Worm (Caenorhabditis elegans) whole organism, L3 larva: ENCODE data around the gene R09H10.3.
A peak's percentile ranks its signal among the peaks of the same experiment; 100 is the strongest.

Experiments
- R02D3.7 ChIP-seq: fragments of 150-350 bp; optimal IDR thresholded peaks from 2 replicates; lab custom pipeline; 2014; ENCODE audit warnings: missing biosample characterization, missing genetic modification characterization
- ZK546.5 ChIP-seq: sonication (generic microtip); optimal IDR thresholded peaks from 2 replicates; lab custom pipeline; 2017; ENCODE audit warnings: missing biosample characterization, missing genetic modification characterization
- ceh-16 ChIP-seq: sonication (generic microtip); optimal IDR thresholded peaks from 2 replicates; lab custom pipeline; 2017; ENCODE audit warnings: missing biosample characterization, missing genetic modification characterization
- ceh-28 ChIP-seq: fragments of 150-350 bp; optimal IDR thresholded peaks from 2 replicates; lab custom pipeline; 2014; ENCODE audit warnings: missing biosample characterization, missing genetic modification reagents, missing genetic modification characterization
- ceh-9 ChIP-seq: sonication (generic microtip); optimal IDR thresholded peaks from 2 replicates; lab custom pipeline; 2018; ENCODE audit warnings: missing biosample characterization, missing genetic modification characterization
- daf-12 ChIP-seq: fragments of 150-350 bp; optimal IDR thresholded peaks from 2 replicates; lab custom pipeline; 2014; ENCODE audit warnings: missing biosample characterization, missing genetic modification reagents, missing genetic modification characterization
- egl-5 ChIP-seq: fragments of 150-350 bp; optimal IDR thresholded peaks from 2 replicates; lab custom pipeline; 2017; ENCODE audit warnings: missing biosample characterization, missing genetic modification reagents, missing genetic modification characterization, inconsistent platforms
- elt-1 ChIP-seq: fragments of 150-350 bp; optimal IDR thresholded peaks from 2 replicates; lab custom pipeline; 2014; ENCODE audit warnings: missing biosample characterization, missing genetic modification characterization
- elt-2 ChIP-seq: sonication (generic microtip); optimal IDR thresholded peaks from 2 replicates; lab custom pipeline; 2016; ENCODE audit warnings: missing genetic modification reagents, mild to moderate bottlenecking, missing genetic modification characterization, missing compliant biosample characterization
- fkh-10 ChIP-seq: sonication (generic microtip); optimal IDR thresholded peaks from 2 replicates; lab custom pipeline; 2017; ENCODE audit warnings: missing biosample characterization, missing genetic modification reagents, missing genetic modification characterization
- fos-1 ChIP-seq: fragments of 150-350 bp; optimal IDR thresholded peaks from 2 replicates; lab custom pipeline; 2014; ENCODE audit warnings: missing biosample characterization, missing genetic modification characterization
- lin-15B ChIP-seq: fragments of 150-350 bp; optimal IDR thresholded peaks from 2 replicates; lab custom pipeline; 2014; ENCODE audit warnings: missing biosample characterization, missing genetic modification characterization
- lin-39 ChIP-seq: fragments of 150-350 bp; optimal IDR thresholded peaks from 2 replicates; lab custom pipeline; 2018; ENCODE audit warnings: missing biosample characterization, missing genetic modification reagents, missing genetic modification characterization
- lsy-12 ChIP-seq: sonication (generic microtip); optimal IDR thresholded peaks from 2 replicates; lab custom pipeline; 2016; ENCODE audit warnings: mild to moderate bottlenecking, missing genetic modification characterization, missing compliant biosample characterization
- nfya-1 ChIP-seq: sonication (generic microtip); optimal IDR thresholded peaks from 2 replicates; lab custom pipeline; 2017; ENCODE audit warnings: missing genetic modification characterization, mild to moderate bottlenecking, missing compliant biosample characterization, antibody characterized with exemption, moderate library complexity; ENCODE audit not compliant: insufficient read depth
- nhr-11 ChIP-seq: fragments of 150-350 bp; optimal IDR thresholded peaks from 2 replicates; lab custom pipeline; 2014; ENCODE audit warnings: missing biosample characterization, missing genetic modification characterization
- nhr-23 ChIP-seq: fragments of 150-350 bp; optimal IDR thresholded peaks from 2 replicates; lab custom pipeline; 2014; ENCODE audit warnings: missing biosample characterization, missing genetic modification reagents, missing genetic modification characterization
- nhr-237 ChIP-seq: fragments of 150-350 bp; optimal IDR thresholded peaks from 2 replicates; lab custom pipeline; 2014; ENCODE audit warnings: missing biosample characterization, missing genetic modification characterization
- nhr-25 ChIP-seq: sonication (generic microtip); optimal IDR thresholded peaks from 2 replicates; lab custom pipeline; 2017; ENCODE audit warnings: missing biosample characterization, missing genetic modification characterization
- nhr-43 ChIP-seq: sonication (generic microtip); optimal IDR thresholded peaks from 2 replicates; lab custom pipeline; 2016; ENCODE audit warnings: mild to moderate bottlenecking, missing genetic modification characterization, missing compliant biosample characterization; ENCODE audit not compliant: poor library complexity, severe bottlenecking
- nhr-67 ChIP-seq: fragments of 150-350 bp; optimal IDR thresholded peaks from 2 replicates; lab custom pipeline; 2014; ENCODE audit warnings: missing biosample characterization, missing genetic modification characterization
- nhr-76 ChIP-seq: fragments of 150-350 bp; sonication (generic microtip); optimal IDR thresholded peaks from 5 replicates; lab custom pipeline; 2014; ENCODE audit warnings: missing biosample characterization, missing genetic modification characterization
- pha-4 ChIP-seq: fragments of 150-350 bp; optimal IDR thresholded peaks from 2 replicates; lab custom pipeline; 2014; ENCODE audit warnings: missing biosample characterization, missing genetic modification reagents, missing genetic modification characterization
- pqm-1 ChIP-seq: fragments of 150-350 bp; optimal IDR thresholded peaks from 2 replicates; lab custom pipeline; 2017; ENCODE audit warnings: missing biosample characterization, missing genetic modification characterization, inconsistent platforms
- sea-2 ChIP-seq: fragments of 150-350 bp; sonication (generic microtip); optimal IDR thresholded peaks from 4 replicates; lab custom pipeline; 2014; ENCODE audit warnings: missing biosample characterization, missing genetic modification reagents, missing genetic modification characterization
- skn-1 ChIP-seq: fragments of 150-350 bp; optimal IDR thresholded peaks from 2 replicates; lab custom pipeline; 2014; ENCODE audit warnings: missing biosample characterization, missing genetic modification characterization
- snpc-4 ChIP-seq: fragments of 150-350 bp; optimal IDR thresholded peaks from 2 replicates; lab custom pipeline; 2014; ENCODE audit warnings: missing biosample characterization, missing genetic modification characterization
- unc-39 ChIP-seq: sonication (generic microtip); optimal IDR thresholded peaks from 4 replicates; lab custom pipeline; 2017; ENCODE audit warnings: missing biosample characterization, missing genetic modification characterization
- ztf-4 ChIP-seq: fragments of 150-350 bp; optimal IDR thresholded peaks from 2 replicates; lab custom pipeline; 2014; ENCODE audit warnings: missing biosample characterization, missing genetic modification characterization

Gene R09H10.3

DNA sequence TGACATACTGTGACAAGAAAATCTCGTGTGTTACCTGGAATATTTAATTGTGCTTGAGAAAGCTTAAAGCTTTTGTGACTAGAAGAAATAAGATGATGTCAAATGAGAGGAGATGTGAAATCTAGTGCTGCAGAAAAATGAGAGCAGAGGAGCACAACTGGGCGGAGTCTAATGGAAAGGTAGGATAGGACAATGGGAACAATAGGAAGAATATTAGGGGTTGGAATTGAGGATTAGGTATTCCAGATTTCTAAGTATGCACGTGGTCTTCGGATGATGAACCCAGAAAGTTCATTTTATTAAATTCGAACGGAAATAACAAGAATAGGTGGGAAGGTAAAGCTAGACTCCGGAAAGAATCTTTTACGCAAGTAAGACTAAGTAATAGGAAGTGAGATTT is 13.3 kb upstream of the R09H10.3 start, which contains the start of gene C43F9.7:
Gene C43F9.7, minus strand, starts transcription at position 101 of the 400 bp plus-strand sequence.
- TF ChIP-seq nhr-43 (tag; lab: Kevin White, UChicago) = no peak

- TF ChIP-seq lin-15B (no peak), nhr-43 (tag; lab: Kevin White, UChicago) (no peak), pha-4 (no peak), fos-1 (tag; lab: Kevin White, UChicago) (no peak)
These were observed 10.3 kb upstream of the R09H10.3 start, which contains the start of gene C43F9.11 for ce11 chrIV:10596505-10596904. TSS of gene C43F9.11 (plus strand) at chrIV:10596805.

DNA sequence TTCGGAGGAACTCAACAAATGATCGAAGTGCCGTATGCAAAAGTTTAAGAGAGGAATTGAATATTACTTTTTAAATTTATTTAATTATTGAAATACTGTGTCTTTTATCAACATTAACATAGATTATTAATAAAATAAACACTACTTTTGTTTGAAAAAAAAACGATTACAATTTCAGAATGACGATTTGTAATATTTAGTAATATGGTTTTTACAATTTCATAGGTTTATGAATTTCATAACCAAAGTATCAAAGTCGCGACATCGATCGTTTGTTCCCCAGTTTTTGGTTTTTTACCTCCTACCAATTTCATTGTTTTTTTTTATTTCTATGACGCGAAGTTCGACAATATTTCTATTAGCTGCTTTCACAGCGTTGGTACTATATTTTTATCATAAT is 6.8 kb upstream of the R09H10.3 start, which contains the start of gene R09H10.1:
Gene R09H10.1, plus strand, starts transcription at position 301 of the 400 bp plus-strand sequence.
- TF ChIP-seq nfya-1 (tag; lab: Kevin White, UChicago) (no peak), pqm-1 (tag; lab: Kevin White, UChicago) (no peak), fos-1 (tag; lab: Kevin White, UChicago) (no peak), daf-12 (tag; lab: Kevin White, UChicago) (no peak), lin-39 (tag; lab: Kevin White, UChicago) (no peak), lsy-12 (tag; lab: Kevin White, UChicago) (no peak), ceh-16 (tag; lab: Kevin White, UChicago) (no peak), nhr-67 (tag; lab: Kevin White, UChicago) (no peak), elt-2 (tag; lab: Kevin White, UChicago) (no peak), ceh-9 (no peak), nhr-237 (tag; lab: Kevin White, UChicago) (no peak), ZK546.5 (tag; lab: Kevin White, UChicago) (no peak)

- TF ChIP-seq elt-2 (tag; lab: Kevin White, UChicago) (no peak), nhr-23 (tag; lab: Kevin White, UChicago) (no peak), nhr-25 (tag; lab: Kevin White, UChicago) (no peak), skn-1 (tag; lab: Kevin White, UChicago) (no peak), ceh-16 (tag; lab: Kevin White, UChicago) (no peak), R02D3.7 (tag; lab: Kevin White, UChicago) (no peak), nfya-1 (tag; lab: Kevin White, UChicago) (no peak), lin-15B (no peak)
These were observed 4.2 kb upstream of the R09H10.3 start, which contains the start of gene R09H10.2 for ce11 chrIV:10602644-10603043. TSS of gene R09H10.2 (plus strand) at chrIV:10602944.

DNA sequence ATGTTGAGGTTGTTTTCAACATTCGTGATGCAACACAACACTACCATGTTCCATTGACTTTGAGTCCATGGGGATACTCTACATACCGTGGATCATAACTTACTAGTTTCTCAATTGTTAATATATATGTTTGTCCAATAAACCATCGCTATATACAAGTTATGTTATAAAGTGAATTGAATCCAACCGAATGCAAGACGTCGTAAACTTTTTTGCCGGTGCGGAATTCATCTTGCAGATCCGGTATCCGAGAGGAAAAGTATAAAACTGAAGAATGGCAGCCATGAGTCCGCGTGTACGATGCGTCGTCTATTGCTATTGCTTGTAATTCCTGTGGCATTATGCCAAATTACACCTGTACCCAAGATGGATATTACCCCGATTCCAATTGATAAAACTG is 1.4 kb downstream of the R09H10.3 start, which contains the start of gene R09H10.6:
Gene R09H10.6, plus strand, starts transcription at position 301 of the 400 bp plus-strand sequence.
- TF ChIP-seq snpc-4 (tag; lab: Kevin White, UChicago) (no peak), ceh-16 (tag; lab: Kevin White, UChicago) (no peak), nhr-76 (no peak), ceh-28 (tag; lab: Kevin White, UChicago) (no peak), daf-12 (tag; lab: Kevin White, UChicago) (no peak), elt-1 (tag; lab: Kevin White, UChicago) (no peak), unc-39 (no peak), lin-15B (no peak), nhr-11 (no peak), nhr-23 (tag; lab: Kevin White, UChicago) (no peak), ztf-4 (tag; lab: Kevin White, UChicago) (no peak), egl-5 (no peak), sea-2 (GFP tag; lab: Kevin White, UChicago) (no peak), pqm-1 (tag; lab: Kevin White, UChicago) (no peak), lsy-12 (tag; lab: Kevin White, UChicago) (no peak), ceh-9 (no peak)

DNA sequence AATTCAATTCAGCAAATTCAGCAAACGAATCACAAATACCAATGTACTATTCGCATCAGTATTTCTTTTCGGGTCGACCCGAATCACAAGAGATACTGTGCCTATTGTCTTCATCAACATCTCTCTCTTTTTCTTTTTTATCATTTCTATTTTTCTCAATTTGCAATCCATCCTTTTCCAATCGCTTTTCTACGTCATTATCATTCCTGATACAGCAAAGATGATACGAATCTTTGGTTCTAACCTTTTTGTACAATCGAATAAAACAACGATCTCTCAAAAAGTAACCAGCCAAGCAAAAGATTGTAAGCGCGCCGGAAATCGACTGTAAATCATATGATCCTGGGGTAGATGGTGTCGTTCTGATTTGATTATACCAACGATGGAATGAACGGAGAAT is 3.1 kb downstream of the R09H10.3 start:
- TF ChIP-seq unc-39 (no peak), lin-15B (no peak), fkh-10 (no peak)

DNA sequence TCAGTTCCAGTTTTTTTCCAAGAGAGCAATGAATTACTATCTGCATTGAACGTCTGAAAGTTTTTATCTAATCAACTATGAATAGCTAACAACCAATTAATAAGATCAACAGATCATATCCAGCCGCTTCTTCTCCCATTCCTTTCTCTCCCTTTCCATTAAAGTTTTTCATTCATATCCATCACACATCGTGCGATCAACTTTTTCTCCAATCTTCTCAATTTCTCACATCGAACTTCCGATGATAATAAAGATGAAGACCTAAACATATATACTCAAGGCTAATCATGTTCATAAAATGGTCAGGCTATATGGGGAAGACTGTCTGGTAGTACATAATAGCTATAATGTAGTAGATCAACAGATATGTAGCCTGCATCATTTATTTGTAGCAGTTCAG is 5.5 kb downstream of the R09H10.3 start:
- TF ChIP-seq snpc-4 (tag; lab: Kevin White, UChicago) (no peak), nhr-23 (tag; lab: Kevin White, UChicago) (peak; percentile 5), nhr-25 (tag; lab: Kevin White, UChicago) (peak; percentile 36)
